Fruit fly (Drosophila melanogaster): ENCODE data around the gene Dys.
A peak's percentile ranks its signal among the peaks of the same experiment; 100 is the strongest.

Dys gene

DNA sequence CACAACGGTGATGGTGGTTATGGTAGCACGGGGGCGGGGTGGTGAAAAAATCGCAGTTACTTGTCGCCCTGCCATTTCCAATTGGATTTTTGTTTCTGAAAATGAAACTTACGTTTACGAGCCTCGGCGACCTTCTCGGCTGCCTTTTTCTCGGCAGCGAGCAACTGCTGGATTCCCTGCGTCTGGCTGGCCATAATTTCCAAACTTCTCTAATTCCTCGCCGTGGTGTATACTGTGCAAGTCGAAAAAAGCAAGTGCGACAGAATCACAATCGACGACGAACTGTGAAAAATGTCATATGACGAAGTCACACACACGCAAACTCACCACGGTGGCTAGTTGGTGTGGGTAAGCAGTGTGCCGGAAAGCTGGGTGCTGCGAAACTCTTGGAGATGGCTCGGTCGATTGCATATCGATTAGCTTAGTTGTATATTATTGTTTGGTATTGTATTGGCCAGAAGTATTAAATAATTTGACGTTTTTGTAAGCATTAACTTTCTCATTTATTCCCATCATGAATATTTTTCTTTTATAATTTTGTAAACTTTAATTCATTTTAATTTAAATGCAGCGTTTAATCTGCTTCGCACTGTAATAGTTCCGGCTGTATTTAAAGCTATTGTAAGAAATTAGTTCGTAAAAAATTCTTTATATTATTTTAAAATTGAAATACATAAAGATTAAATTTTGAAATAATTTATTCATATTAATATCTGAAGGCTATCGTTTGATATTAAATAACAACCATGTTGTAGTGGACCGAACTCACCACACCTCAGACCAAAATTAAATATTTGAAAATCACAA is 183.4 kb downstream of the Dys start, which contains the start of gene Vha13 (continued):
- TF ChIP-seq MESR4 (GFP tag; optimal IDR thresholded peaks at IDR 0.05) = peak; percentile 99
- TF ChIP-seq amos (GFP tag; IDR thresholded peaks at IDR 0.05; ENCODE audit: partially characterized antibody) = peak; percentile 78
- peak; percentile 29 for TF ChIP-seq ab (GFP tag; optimal IDR thresholded peaks at IDR 0.05)
- no peak for TF ChIP-seq Ravus (GFP tag; IDR thresholded peaks at IDR 0.05)
- TF ChIP-seq bowl (GFP tag; IDR thresholded peaks at IDR 0.05) = peak; percentile 41; the same call in 1 of the 2 replicates
- peak; percentile 40 for TF ChIP-seq Myb (GFP tag; optimal IDR thresholded peaks at IDR 0.05)
- TF ChIP-seq CG8281 (tag; optimal IDR thresholded peaks at IDR 0.05) = no peak
- no peak for TF ChIP-seq CG8478 (optimal IDR thresholded peaks at IDR 0.05)
- TF ChIP-seq CG12104 (GFP tag; optimal IDR thresholded peaks at IDR 0.05) = no peak
- peak; percentile 56; the same call in 1 of the 3 replicates for TF ChIP-seq CG7963 (GFP tag; IDR thresholded peaks at IDR 0.05; ENCODE audit: partially characterized antibody)
- TF ChIP-seq CG13424 (tag; optimal IDR thresholded peaks at IDR 0.05) = no peak
- peak; percentile 7 for TF ChIP-seq bigmax (GFP tag; optimal IDR thresholded peaks at IDR 0.05)
- peak; percentile 53 for TF ChIP-seq ftz-f1 (GFP tag; optimal IDR thresholded peaks at IDR 0.05)
- peak; percentile 56 for TF ChIP-seq CG12659 (GFP tag; optimal IDR thresholded peaks at IDR 0.05)
- peak; percentile 48; the same call in 1 of the 3 replicates for TF ChIP-seq mld (GFP tag; IDR thresholded peaks at IDR 0.05; ENCODE audit: partially characterized antibody)
- TF ChIP-seq p53 (GFP tag; optimal IDR thresholded peaks at IDR 0.05) = no peak
- TF ChIP-seq CG6813 (GFP tag; optimal IDR thresholded peaks at IDR 0.05) = no peak
- TF ChIP-seq CG30403 (GFP tag; optimal IDR thresholded peaks at IDR 0.05) = peak; percentile 34
- TF ChIP-seq CG14667 (GFP tag; IDR thresholded peaks at IDR 0.05) = peak; percentile 39; the same call in 1 of the 2 replicates
- no peak for TF ChIP-seq Sin3A (optimal IDR thresholded peaks at IDR 0.05)
- TF ChIP-seq Hsf (GFP tag; optimal IDR thresholded peaks at IDR 0.05) = peak; percentile 51
- peak; percentile 64 for TF ChIP-seq CG9609 (GFP tag; optimal IDR thresholded peaks at IDR 0.05)
- peak; percentile 58 for TF ChIP-seq CG2120 (GFP tag; optimal IDR thresholded peaks at IDR 0.05)
- no peak for TF ChIP-seq seq (GFP tag; IDR thresholded peaks at IDR 0.05)
- no peak for TF ChIP-seq Eip74EF (GFP tag; optimal IDR thresholded peaks at IDR 0.05)
- no peak for TF ChIP-seq fd102C (GFP tag; optimal IDR thresholded peaks at IDR 0.05)
- TF ChIP-seq CG17912 (GFP tag; optimal IDR thresholded peaks at IDR 0.05) = no peak
- TF ChIP-seq sug (tag; optimal IDR thresholded peaks at IDR 0.05) = peak; percentile 28
- TF ChIP-seq CG3847 (GFP tag; IDR thresholded peaks at IDR 0.05) = peak; percentile 65
- 0 out of 2 replicates have a peak, but pooled peaks have one; percentile 34 for TF ChIP-seq ttk (GFP tag; IDR thresholded peaks at IDR 0.05)
- peak; percentile 40; the same call in 1 of the 2 replicates for TF ChIP-seq CG7372 (GFP tag; IDR thresholded peaks at IDR 0.05)
- TF ChIP-seq en (GFP tag; optimal IDR thresholded peaks at IDR 0.05) = no peak
- TF ChIP-seq gsb (GFP tag; IDR thresholded peaks at IDR 0.05) = no peak; the same call in 1 of the 2 replicates
- TF ChIP-seq lov (optimal IDR thresholded peaks at IDR 0.05) = no peak
- peak; percentile 82 for TF ChIP-seq lov (GFP tag; IDR thresholded peaks at IDR 0.05)
- peak; percentile 91 for TF ChIP-seq CG9932 (GFP tag; IDR thresholded peaks at IDR 0.05)
- TF ChIP-seq zen2 (GFP tag; IDR thresholded peaks at IDR 0.05; ENCODE audit: partially characterized antibody) = 0 out of 3 replicates have a peak, but pooled peaks have one; percentile 3
- peak; percentile 98 for TF ChIP-seq ewg (GFP tag; optimal IDR thresholded peaks at IDR 0.05)
- TF ChIP-seq Elba2 (GFP tag; optimal IDR thresholded peaks at IDR 0.05) = peak; percentile 53
- no peak for TF ChIP-seq Nf-YA (GFP tag; IDR thresholded peaks at IDR 0.05)
- TF ChIP-seq CG13296 (GFP tag; optimal IDR thresholded peaks at IDR 0.05) = peak; percentile 70
- TF ChIP-seq CG1024 (GFP tag; IDR thresholded peaks at IDR 0.05) = peak; percentile 14; the same call in 1 of the 2 replicates
- peak; percentile 18 for TF ChIP-seq CG13287 (GFP tag; IDR thresholded peaks at IDR 0.05; ENCODE audit: partially characterized antibody)
- peak; percentile 52 for TF ChIP-seq hb (GFP tag; IDR thresholded peaks at IDR 0.05; ENCODE audit: partially characterized antibody)
- TF ChIP-seq pfk (GFP tag; optimal IDR thresholded peaks at IDR 0.05) = peak; percentile 43
- TF ChIP-seq CHES-1-like (GFP tag; optimal IDR thresholded peaks at IDR 0.05) = peak; percentile 39
- peak; percentile 50 for TF ChIP-seq Hand (GFP tag; optimal IDR thresholded peaks at IDR 0.05)
- TF ChIP-seq CG14710 (tag; optimal IDR thresholded peaks at IDR 0.05) = peak; percentile 34
- TF ChIP-seq zf30C (GFP tag; optimal IDR thresholded peaks at IDR 0.05) = no peak
